Worm (Caenorhabditis elegans): ENCODE results near the gene srsx-35.

srsx-35 gene

DNA sequence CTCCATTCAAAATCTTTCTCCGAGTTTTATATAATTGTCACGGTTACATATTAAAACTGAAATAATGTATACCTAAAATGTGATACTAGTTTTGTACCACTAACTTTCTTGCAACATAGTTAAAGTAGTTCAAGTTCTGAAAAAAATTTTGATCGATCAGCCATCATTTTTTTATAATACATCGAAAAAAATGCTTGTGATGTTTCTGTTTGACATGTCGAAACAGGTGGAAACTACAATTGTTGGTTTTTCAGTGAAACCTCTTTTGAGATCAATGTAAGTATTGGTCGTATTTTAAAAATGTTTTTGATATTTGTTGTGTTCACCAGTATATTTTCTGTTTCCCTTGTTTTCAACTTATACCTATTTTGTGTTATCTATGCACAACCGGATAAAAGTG, 41.9 kb upstream of the srsx-35 start, which contains the start of gene srxa-14:
TSS of gene srxa-14 (plus strand) at position 301 of the 400 bp plus-strand sequence.
- TF ChIP-seq ztf-1 (GFP tag; conservative IDR thresholded peaks at IDR 0.05) (no peak), unc-62 (GFP tag; optimal IDR thresholded peaks at IDR 0.05) (no peak), fos-1 (tag; optimal IDR thresholded peaks at IDR 0.05) (no peak), nhr-77 (tag; optimal IDR thresholded peaks at IDR 0.05) (no peak)

DNA sequence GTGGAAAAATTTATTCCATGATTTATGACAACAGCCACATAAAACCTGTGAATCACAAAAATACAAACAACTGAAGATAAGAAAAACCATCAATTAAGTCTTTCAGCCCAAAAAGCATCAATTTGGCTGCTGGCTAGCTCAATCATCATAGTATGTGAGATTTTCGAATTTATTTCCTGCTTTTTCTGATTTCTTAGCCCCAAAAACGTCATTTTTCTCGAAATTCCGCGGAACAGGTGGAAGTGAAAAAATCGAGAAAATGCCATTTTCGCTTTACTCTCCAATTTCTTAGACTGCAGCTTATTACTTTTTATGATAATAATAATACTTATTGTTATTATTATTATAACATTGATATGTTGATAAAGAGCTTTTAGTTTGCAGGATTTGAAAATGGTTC, 39.3 kb upstream of the srsx-35 start, which contains the start of gene srxa-15:
TSS of gene srxa-15 (plus strand) at position 301 of the 400 bp plus-strand sequence.
- TF ChIP-seq mbf-1 (tag; optimal IDR thresholded peaks at IDR 0.05) = no peak
- no peak for TF ChIP-seq crh-2 (tag; optimal IDR thresholded peaks at IDR 0.05)
- TF ChIP-seq Y55F3AM.14 (GFP tag; optimal IDR thresholded peaks at IDR 0.05) = no peak
- no peak for TF ChIP-seq lsy-2 (tag; optimal IDR thresholded peaks at IDR 0.05)
- TF ChIP-seq egl-27 (tag; optimal IDR thresholded peaks at IDR 0.05) = no peak
- TF ChIP-seq unc-62 (GFP tag; optimal IDR thresholded peaks at IDR 0.05) = no peak
- TF ChIP-seq blmp-1 (tag; optimal IDR thresholded peaks at IDR 0.05; ENCODE audit: insufficient read depth) = no peak
- TF ChIP-seq C34F6.9 (tag; optimal IDR thresholded peaks at IDR 0.05) = no peak
- TF ChIP-seq elt-1 (tag; optimal IDR thresholded peaks at IDR 0.05) = no peak

DNA sequence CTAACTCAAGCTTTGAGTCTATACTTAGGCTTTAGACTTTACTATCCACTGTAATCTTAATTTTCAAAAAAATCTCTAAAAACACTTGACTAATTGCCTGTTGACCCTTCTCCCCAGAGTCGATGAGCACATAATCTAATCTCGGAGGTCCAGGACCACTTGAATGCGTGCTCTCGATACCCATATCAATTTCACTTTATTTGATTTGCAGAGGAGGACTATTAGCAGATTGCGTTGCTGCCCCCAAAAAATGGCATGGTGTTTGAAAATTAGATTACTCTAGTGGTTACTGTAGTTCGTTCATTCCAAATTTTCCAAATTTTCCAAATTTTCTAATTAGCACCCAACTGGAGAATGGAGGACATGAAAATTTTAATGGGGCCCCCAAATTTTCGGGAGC, 35.7 kb upstream of the srsx-35 start:
- TF ChIP-seq peb-1 (tag; optimal IDR thresholded peaks at IDR 0.05) = no peak
- no peak for TF ChIP-seq alr-1 (tag; optimal IDR thresholded peaks at IDR 0.05)
- TF ChIP-seq ztf-1 (GFP tag; conservative IDR thresholded peaks at IDR 0.05) = no peak
- no peak for TF ChIP-seq zag-1 (tag; optimal IDR thresholded peaks at IDR 0.05)
- TF ChIP-seq unc-39 (tag; optimal IDR thresholded peaks at IDR 0.05) = no peak
- TF ChIP-seq ama-1 (optimal IDR thresholded peaks at IDR 0.05) = no peak

DNA sequence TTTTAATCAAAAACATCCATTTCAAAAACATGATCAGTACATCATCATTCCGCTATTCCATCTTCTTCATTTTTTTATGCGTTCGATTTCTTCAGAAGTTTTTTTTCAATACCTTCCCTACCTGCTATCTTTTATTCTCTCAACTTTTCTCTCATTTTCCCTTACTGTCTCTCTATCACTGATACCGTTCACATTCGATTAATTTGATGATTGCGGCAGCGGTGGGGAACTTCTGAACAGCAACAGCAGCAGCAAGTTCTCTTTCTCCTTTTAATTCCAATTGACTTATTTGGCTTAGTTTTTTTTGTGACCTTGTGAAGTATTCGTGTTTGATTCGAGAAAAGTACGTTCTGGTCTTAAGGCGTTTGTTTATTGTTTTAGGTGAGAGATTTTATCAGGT, 32.4 kb upstream of the srsx-35 start:
- TF ChIP-seq lsy-2 (tag; optimal IDR thresholded peaks at IDR 0.05) (no peak), sma-3 (GFP tag; optimal IDR thresholded peaks at IDR 0.05) (no peak), lin-11 (tag; optimal IDR thresholded peaks at IDR 0.05) (no peak), nhr-23 (tag; optimal IDR thresholded peaks at IDR 0.05) (no peak), lin-39 (tag; optimal IDR thresholded peaks at IDR 0.05) (no peak), elt-3 (tag; optimal IDR thresholded peaks at IDR 0.05) (no peak), R02D3.7 (tag; optimal IDR thresholded peaks at IDR 0.05) (no peak), unc-62 (GFP tag; optimal IDR thresholded peaks at IDR 0.05) (no peak), nhr-25 (tag; optimal IDR thresholded peaks at IDR 0.05) (no peak)

DNA sequence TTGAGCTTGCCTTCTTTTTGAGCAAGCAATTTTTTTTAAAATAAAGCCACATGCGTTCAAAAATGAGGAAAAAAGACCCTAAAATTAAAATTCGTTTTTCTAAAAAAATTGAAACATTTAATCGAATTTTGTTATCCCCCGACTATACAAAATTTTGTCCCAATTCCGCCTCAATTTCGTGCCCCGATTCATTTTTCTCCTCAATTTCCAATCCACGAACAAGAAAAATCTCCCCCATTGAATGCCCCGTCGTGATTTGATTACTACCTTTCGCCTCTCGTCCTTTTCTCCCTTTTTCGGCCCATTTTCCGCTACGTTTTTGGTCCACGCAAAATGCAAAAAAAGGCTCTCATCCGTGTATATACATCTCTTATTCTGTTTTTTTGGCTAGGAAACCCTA, 29.3 kb upstream of the srsx-35 start:
- TF ChIP-seq nhr-21 (tag; optimal IDR thresholded peaks at IDR 0.05) (no peak), crh-2 (tag; optimal IDR thresholded peaks at IDR 0.05) (no peak), mdl-1 (tag; optimal IDR thresholded peaks at IDR 0.05) (no peak), aly-2 (tag; optimal IDR thresholded peaks at IDR 0.05) (no peak), gmeb-1 (tag; optimal IDR thresholded peaks at IDR 0.05) (no peak)

DNA sequence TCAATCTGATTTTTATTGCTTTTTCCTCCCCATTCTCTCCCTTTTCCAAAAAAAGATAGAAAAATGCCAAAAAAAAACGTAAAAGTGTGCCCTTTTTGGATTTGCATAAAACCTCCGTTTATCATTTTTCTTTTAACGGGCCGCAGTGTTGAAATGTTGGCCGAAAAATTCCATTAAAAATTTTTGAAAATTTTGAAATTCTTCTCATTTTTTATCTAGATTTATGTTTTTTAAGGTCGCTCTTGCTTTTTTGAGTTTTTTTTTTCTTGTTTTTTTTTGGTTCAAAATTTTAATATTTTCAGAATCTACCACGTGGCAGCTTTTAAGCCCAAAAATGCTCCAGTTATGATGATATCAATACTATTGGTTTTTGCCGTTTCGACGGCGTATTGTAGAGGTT, 26.9 kb upstream of the srsx-35 start, which contains the start of gene mnr-1:
TSS of gene mnr-1 (plus strand) at position 301 of the 400 bp plus-strand sequence.
- TF ChIP-seq mab-5 (tag; optimal IDR thresholded peaks at IDR 0.05) (no peak), nhr-25 (tag; optimal IDR thresholded peaks at IDR 0.05) (no peak), mbf-1 (tag; optimal IDR thresholded peaks at IDR 0.05) (no peak)

ce11 chrV:20655174-20655573, 26.0 kb upstream of the srsx-35 start:
- no peak for TF ChIP-seq ceh-16 (tag; optimal IDR thresholded peaks at IDR 0.05)
- TF ChIP-seq R02D3.7 (tag; optimal IDR thresholded peaks at IDR 0.05) = no peak
- no peak for TF ChIP-seq blmp-1 (tag; optimal IDR thresholded peaks at IDR 0.05; ENCODE audit: insufficient read depth)
- no peak for TF ChIP-seq nhr-237 (tag; optimal IDR thresholded peaks at IDR 0.05)
- TF ChIP-seq skn-1 (tag; optimal IDR thresholded peaks at IDR 0.05) = no peak
- TF ChIP-seq nhr-25 (tag; optimal IDR thresholded peaks at IDR 0.05) = no peak
- no peak for TF ChIP-seq ztf-1 (GFP tag; conservative IDR thresholded peaks at IDR 0.05)
- TF ChIP-seq elt-3 (tag; optimal IDR thresholded peaks at IDR 0.05) = no peak
- no peak for TF ChIP-seq lin-11 (tag; optimal IDR thresholded peaks at IDR 0.05)
- TF ChIP-seq mab-5 (tag; optimal IDR thresholded peaks at IDR 0.05) = no peak
- no peak for TF ChIP-seq unc-62 (GFP tag; optimal IDR thresholded peaks at IDR 0.05)
- no peak for TF ChIP-seq nhr-6 (tag; optimal IDR thresholded peaks at IDR 0.05)
- TF ChIP-seq elt-1 (tag; optimal IDR thresholded peaks at IDR 0.05) = no peak
- TF ChIP-seq nhr-23 (tag; optimal IDR thresholded peaks at IDR 0.05) = no peak
- TF ChIP-seq sma-9 (GFP tag; optimal IDR thresholded peaks at IDR 0.05) = no peak
- no peak for TF ChIP-seq sma-9 (tag; optimal IDR thresholded peaks at IDR 0.05)
- no peak for TF ChIP-seq ztf-11 (tag; optimal IDR thresholded peaks at IDR 0.05)
- TF ChIP-seq sma-3 (GFP tag; optimal IDR thresholded peaks at IDR 0.05) = no peak
- TF ChIP-seq ztf-4 (tag; optimal IDR thresholded peaks at IDR 0.05) = no peak
- TF ChIP-seq ZK546.5 (tag; optimal IDR thresholded peaks at IDR 0.05) = no peak
- no peak for TF ChIP-seq gmeb-1 (tag; optimal IDR thresholded peaks at IDR 0.05)

Measured in whole organism, L2 larva.